Worm (Caenorhabditis elegans) whole organism, late embryonic: Measurements from ENCODE around the gene fbxa-96.

ENCODE experiments used
- C38D4.7 ChIP-seq: fragments of 200-800 bp; sonication (Bioruptor generic); optimal IDR thresholded peaks from 2 replicates; lab custom pipeline; 2018; ENCODE audit warnings: mild to moderate bottlenecking, missing genetic modification characterization, moderate library complexity, missing compliant biosample characterization
- F13H6.1 ChIP-seq: sonication (generic microtip); optimal IDR thresholded peaks from 2 replicates; lab custom pipeline; 2016; ENCODE audit warnings: missing genetic modification characterization, missing compliant biosample characterization
- K02D7.2 ChIP-seq: sonication (generic microtip); optimal IDR thresholded peaks from 2 replicates; lab custom pipeline; 2017; ENCODE audit warnings: mild to moderate bottlenecking, missing genetic modification characterization, missing compliant biosample characterization
- K09A11.1 ChIP-seq: sonication (generic microtip); optimal IDR thresholded peaks from 2 replicates; lab custom pipeline; 2017; ENCODE audit warnings: antibody characterized with exemption, mild to moderate bottlenecking, missing genetic modification characterization, missing compliant biosample characterization; ENCODE audit not compliant: insufficient read depth
- Y22D7AL.16 ChIP-seq: sonication (generic microtip); optimal IDR thresholded peaks from 2 replicates; lab custom pipeline; 2016; ENCODE audit warnings: missing genetic modification characterization, missing compliant biosample characterization
- ahr-1 ChIP-seq: sonication (generic microtip); optimal IDR thresholded peaks from 2 replicates; lab custom pipeline; 2016; ENCODE audit warnings: missing genetic modification characterization, missing compliant biosample characterization
- ceh-14 ChIP-seq: sonication (generic microtip); optimal IDR thresholded peaks from 2 replicates; lab custom pipeline; 2016; ENCODE audit warnings: missing genotype, missing genetic modification characterization, missing compliant biosample characterization
- ceh-18 ChIP-seq: sonication (generic microtip); optimal IDR thresholded peaks from 2 replicates; lab custom pipeline; 2016; ENCODE audit warnings: missing genetic modification characterization, missing compliant biosample characterization
- ceh-31 ChIP-seq: sonication (generic microtip); optimal IDR thresholded peaks from 2 replicates; lab custom pipeline; 2016; ENCODE audit warnings: missing genetic modification characterization, missing compliant biosample characterization
- ceh-34 ChIP-seq: sonication (generic microtip); optimal IDR thresholded peaks from 2 replicates; lab custom pipeline; 2016; ENCODE audit warnings: mild to moderate bottlenecking, missing genetic modification characterization, missing compliant biosample characterization
- ceh-48 ChIP-seq: sonication (generic microtip); optimal IDR thresholded peaks from 2 replicates; lab custom pipeline; 2016; ENCODE audit warnings: missing genetic modification characterization, inconsistent platforms, missing compliant biosample characterization
- ceh-6 ChIP-seq: fragments of 200-800 bp; sonication (Bioruptor generic); optimal IDR thresholded peaks from 2 replicates; lab custom pipeline; 2018; ENCODE audit warnings: mild to moderate bottlenecking, missing genetic modification characterization, missing compliant biosample characterization
- ceh-9 ChIP-seq: sonication (generic microtip); optimal IDR thresholded peaks from 2 replicates; lab custom pipeline; 2016; ENCODE audit warnings: mild to moderate bottlenecking, missing genetic modification characterization, inconsistent platforms, missing compliant biosample characterization
- che-1 ChIP-seq: sonication (generic microtip); optimal IDR thresholded peaks from 2 replicates; lab custom pipeline; 2016; ENCODE audit warnings: mild to moderate bottlenecking, missing genetic modification characterization, missing compliant biosample characterization
- dmd-4 ChIP-seq: sonication (generic microtip); optimal IDR thresholded peaks from 2 replicates; lab custom pipeline; 2016; ENCODE audit warnings: borderline replicate concordance, missing genetic modification characterization, missing compliant biosample characterization
- elt-2 ChIP-seq: sonication (generic microtip); optimal IDR thresholded peaks from 2 replicates; lab custom pipeline; 2016; ENCODE audit warnings: missing genetic modification reagents, missing genetic modification characterization, missing compliant biosample characterization
- eyg-1 ChIP-seq: sonication (generic microtip); optimal IDR thresholded peaks from 2 replicates; lab custom pipeline; 2016; ENCODE audit warnings: missing genotype, missing genetic modification characterization, missing compliant biosample characterization
- fkh-10 ChIP-seq: fragments of 150-350 bp; optimal IDR thresholded peaks from 2 replicates; lab custom pipeline; 2014; ENCODE audit warnings: missing biosample characterization, missing genetic modification reagents, missing genetic modification characterization
- gmeb-2 ChIP-seq: sonication (generic microtip); optimal IDR thresholded peaks from 2 replicates; lab custom pipeline; 2016; ENCODE audit warnings: missing genetic modification characterization, inconsistent platforms, missing compliant biosample characterization
- hlh-15 ChIP-seq: sonication (generic microtip); optimal IDR thresholded peaks from 2 replicates; lab custom pipeline; 2016; ENCODE audit warnings: missing genetic modification characterization, missing compliant biosample characterization
- hlh-6 ChIP-seq: sonication (generic microtip); optimal IDR thresholded peaks from 2 replicates; lab custom pipeline; 2016; ENCODE audit warnings: missing genotype, missing genetic modification characterization, missing compliant biosample characterization
- nfya-1 ChIP-seq: sonication (generic microtip); optimal IDR thresholded peaks from 2 replicates; lab custom pipeline; 2017; ENCODE audit warnings: missing genetic modification characterization, mild to moderate bottlenecking, missing compliant biosample characterization, antibody characterized with exemption, moderate library complexity
- nhr-11 ChIP-seq: fragments of 150-350 bp; optimal IDR thresholded peaks from 2 replicates; lab custom pipeline; 2014; ENCODE audit warnings: missing biosample characterization, missing genetic modification characterization
- npax-4 ChIP-seq: sonication (generic microtip); optimal IDR thresholded peaks from 2 replicates; lab custom pipeline; 2016; ENCODE audit warnings: missing genetic modification characterization, missing compliant biosample characterization
- pax-1 ChIP-seq: fragments of 150-350 bp; optimal IDR thresholded peaks from 2 replicates; lab custom pipeline; 2014; ENCODE audit warnings: missing biosample characterization, missing genetic modification characterization
- pha-2 ChIP-seq: sonication (generic microtip); optimal IDR thresholded peaks from 2 replicates; lab custom pipeline; 2017; ENCODE audit warnings: mild to moderate bottlenecking, missing genetic modification characterization, missing compliant biosample characterization
- pqm-1 ChIP-seq: sonication (generic microtip); optimal IDR thresholded peaks from 2 replicates; lab custom pipeline; 2016; ENCODE audit warnings: missing genetic modification characterization, missing compliant biosample characterization
- rnt-1 ChIP-seq: sonication (generic microtip); optimal IDR thresholded peaks from 2 replicates; lab custom pipeline; 2016; ENCODE audit warnings: missing genetic modification characterization, missing compliant biosample characterization
- syd-9 ChIP-seq: sonication (generic microtip); optimal IDR thresholded peaks from 2 replicates; lab custom pipeline; 2016; ENCODE audit warnings: mild to moderate bottlenecking, missing genetic modification characterization, moderate library complexity, missing compliant biosample characterization
- tbx-2 ChIP-seq: sonication (generic microtip); optimal IDR thresholded peaks from 2 replicates; lab custom pipeline; 2016; ENCODE audit warnings: missing genetic modification characterization, missing compliant biosample characterization
- tbx-7 ChIP-seq: sonication (generic microtip); optimal IDR thresholded peaks from 2 replicates; lab custom pipeline; 2016; ENCODE audit warnings: missing genotype, missing genetic modification characterization, missing compliant biosample characterization
- ttx-3 ChIP-seq: sonication (generic microtip); optimal IDR thresholded peaks from 2 replicates; lab custom pipeline; 2016; ENCODE audit warnings: missing genetic modification reagents, missing genetic modification characterization, missing compliant biosample characterization
- unc-3 ChIP-seq, 2 experiments: fragments of 200-800 bp in 1 of 2; sonication (Bioruptor generic) in 1 of 2; sonication (generic microtip) in 1 of 2; conservative IDR thresholded peaks in 1 of 2; optimal IDR thresholded peaks in 1 of 2; 2 replicates each; pipeline versions ENCODE4 v1.3.6 to Lab custom; 2016 to 2022; ENCODE audit warnings: missing compliant biosample characterization in 2 of 2, missing genetic modification characterization in 2 of 2, missing genetic modification reagents in 1 of 2
- unc-42 ChIP-seq: sonication (generic microtip); optimal IDR thresholded peaks from 2 replicates; lab custom pipeline; 2016; ENCODE audit warnings: missing genotype, missing genetic modification characterization, missing compliant biosample characterization
- unc-55 ChIP-seq: sonication (generic microtip); optimal IDR thresholded peaks from 2 replicates; lab custom pipeline; 2017; ENCODE audit warnings: missing biosample characterization, missing genetic modification reagents, missing genetic modification characterization

fbxa-96 gene

ce11 chrX:15100369-15100963 is 40.3 kb upstream of the fbxa-96 start, which contains the start of gene dhhc-1:
Gene dhhc-1 (minus strand): TSS chrX:15100419.
- TF ChIP-seq dmd-4 (tag; lab: Kevin White, UChicago) (no peak), unc-42 (peak; percentile 4), hlh-6 (tag; lab: Kevin White, UChicago) (no peak), nfya-1 (peak; percentile 59), ceh-31 (tag; lab: Kevin White, UChicago) (peak; percentile 56), unc-55 (peak; percentile 40), ceh-18 (tag; lab: Kevin White, UChicago) (peak; percentile 26), gmeb-2 (tag; lab: Kevin White, UChicago) (no peak)
- TF ChIP-seq, all 69 proteins: peak for 5

ce11 chrX:15097763-15098162 is 37.6 kb upstream of the fbxa-96 start, which contains the start of gene F09B12.3:
Gene F09B12.3 (minus strand): TSS chrX:15097954.
- TF ChIP-seq syd-9 (tag; lab: Kevin White, UChicago) (no peak), elt-2 (tag; lab: Kevin White, UChicago) (peak; percentile 73), npax-4 (tag; lab: Kevin White, UChicago) (no peak)

- no peak for TF ChIP-seq K09A11.1 (tag; lab: Kevin White, UChicago)
- no peak for TF ChIP-seq unc-55
- TF ChIP-seq ceh-18 (tag; lab: Kevin White, UChicago) = no peak
- TF ChIP-seq tbx-7 (tag; lab: Kevin White, UChicago) = no peak
- TF ChIP-seq pax-1 = no peak
- TF ChIP-seq ceh-6 (GFP tag; lab: Kevin White, UChicago) = no peak
- no peak for TF ChIP-seq unc-3 (GFP tag; conservative IDR thresholded peaks at IDR 0.05; lab: Robert Waterston, UW)
- TF ChIP-seq unc-3 (tag; optimal IDR thresholded peaks at IDR 0.05; lab: Kevin White, UChicago) = no peak
- no peak for TF ChIP-seq pha-2 (tag; lab: Kevin White, UChicago)
- TF ChIP-seq nhr-11 (tag; lab: Kevin White, UChicago) = no peak
- TF ChIP-seq ceh-34 (tag; lab: Kevin White, UChicago) = no peak
- no peak for TF ChIP-seq gmeb-2 (tag; lab: Kevin White, UChicago)
- no peak for TF ChIP-seq tbx-2 (tag; lab: Kevin White, UChicago)
- TF ChIP-seq unc-42 = no peak
- TF ChIP-seq, all 69 proteins: peak for 0
Measured at ce11 chrX:15096277-15096676, 36.1 kb upstream of the fbxa-96 start.

- TF ChIP-seq C38D4.7 (GFP tag; lab: Kevin White, UChicago) (no peak), ttx-3 (tag; lab: Kevin White, UChicago) (no peak), ahr-1 (tag; lab: Kevin White, UChicago) (no peak), F13H6.1 (tag; lab: Kevin White, UChicago) (no peak), ceh-48 (tag; lab: Kevin White, UChicago) (no peak), ceh-9 (tag; lab: Kevin White, UChicago) (no peak), hlh-15 (tag; lab: Kevin White, UChicago) (no peak), che-1 (no peak), eyg-1 (tag; lab: Kevin White, UChicago) (no peak), ceh-31 (tag; lab: Kevin White, UChicago) (no peak), pqm-1 (tag; lab: Kevin White, UChicago) (no peak)
Measured at ce11 chrX:15094973-15095372, 34.8 kb upstream of the fbxa-96 start, which contains the start of gene F09B12.7. Gene F09B12.7 (minus strand): TSS chrX:15095073.

- no peak for TF ChIP-seq Y22D7AL.16 (tag; lab: Kevin White, UChicago)
- no peak for TF ChIP-seq K02D7.2 (tag; lab: Kevin White, UChicago)
- TF ChIP-seq rnt-1 (tag; lab: Kevin White, UChicago) = no peak
- TF ChIP-seq fkh-10 (GFP tag; lab: Kevin White, UChicago) = no peak
- TF ChIP-seq ceh-14 (tag; lab: Kevin White, UChicago) = no peak
Measured at ce11 chrX:15092775-15093386, 32.7 kb upstream of the fbxa-96 start.
